Worm (Caenorhabditis elegans): ENCODE data around the gene rga-3.

DNA sequence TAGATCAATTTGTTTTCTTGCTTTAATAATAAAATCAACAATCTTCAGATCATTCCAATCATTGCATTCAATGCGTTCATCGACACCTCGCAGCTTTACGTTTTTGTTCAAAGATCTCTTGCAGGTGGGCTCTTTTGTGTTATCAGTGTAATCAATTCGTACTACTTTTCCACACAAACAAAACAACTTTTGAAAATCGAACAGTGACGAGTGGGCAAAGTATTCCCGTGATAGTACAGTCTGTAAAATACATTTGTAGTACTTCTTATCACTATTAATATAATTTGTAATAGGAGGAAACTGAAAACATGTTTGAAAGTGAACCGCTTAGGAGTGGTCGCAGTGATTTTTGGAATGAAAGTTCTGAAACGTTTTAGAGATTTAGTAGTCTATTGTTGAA, 47.4 kb downstream of the rga-3 start, which contains the start of gene pgph-2:
- TF ChIP-seq zag-1 (tag; optimal IDR thresholded peaks at IDR 0.05) (no peak), C34B4.2 (tag; optimal IDR thresholded peaks at IDR 0.05) (no peak), nhr-76 (tag; optimal IDR thresholded peaks at IDR 0.05) (no peak), nhr-20 (tag; optimal IDR thresholded peaks at IDR 0.05) (no peak), dpl-1 (GFP tag; optimal IDR thresholded peaks at IDR 0.05) (no peak), ztf-4 (tag; optimal IDR thresholded peaks at IDR 0.05) (no peak), nhr-12 (tag; optimal IDR thresholded peaks at IDR 0.05) (no peak)

Data from whole organism, L1 larva.